Fruit fly (Drosophila melanogaster) whole organism, embryonic: ENCODE data around the gene PIG-Q.
A peak's percentile ranks its signal among the peaks of the same experiment; 100 is the strongest.

Experiments used
- Ada2b ChIP-seq: fragments of 200-800 bp; sonication (Bioruptor generic); IDR thresholded peaks from 2 replicates; pipeline ENCODE4 v1.3.6; 2022; ENCODE audit warnings: missing biosample characterization, missing genetic modification characterization
- B-H2 ChIP-seq: fragments of 200-800 bp; sonication (Bioruptor generic); optimal IDR thresholded peaks from 2 replicates; lab custom pipeline; 2018; ENCODE audit warnings: missing biosample characterization, mild to moderate bottlenecking, missing genetic modification characterization
- Blimp-1 ChIP-seq: fragments of 200-800 bp; sonication (Bioruptor generic); optimal IDR thresholded peaks from 3 replicates; lab custom pipeline; 2018; ENCODE audit warnings: missing biosample characterization, missing genetic modification characterization, mild to moderate bottlenecking, moderate library complexity, missing genetic modification reagents
- BtbVII ChIP-seq: fragments of 200-800 bp; sonication (Bioruptor generic); optimal IDR thresholded peaks from 3 replicates; lab custom pipeline; 2017; ENCODE audit warnings: missing biosample characterization, mild to moderate bottlenecking, missing genetic modification characterization
- CG11085 ChIP-seq: fragments of 200-800 bp; sonication (Bioruptor generic); IDR thresholded peaks from 2 replicates; pipeline ENCODE4 v1.3.6; 2022; ENCODE audit warnings: missing biosample characterization, missing genetic modification characterization
- CG11093 ChIP-seq: fragments of 200-800 bp; sonication (Bioruptor generic); IDR thresholded peaks from 3 replicates; pipeline ENCODE4 v1.3.6; 2022; ENCODE audit warnings: missing biosample characterization, missing genetic modification characterization
- CG1233 ChIP-seq: fragments of 200-800 bp; sonication (Bioruptor generic); optimal IDR thresholded peaks from 4 replicates; lab custom pipeline; 2018; ENCODE audit warnings: missing biosample characterization, mild to moderate bottlenecking, missing genetic modification characterization
- CG14860 ChIP-seq: fragments of 200-800 bp; sonication (Bioruptor generic); IDR thresholded peaks from 3 replicates; pipeline ENCODE4 v1.3.6; 2022; ENCODE audit warnings: missing biosample characterization, missing genetic modification characterization; ENCODE audit not compliant: partially characterized antibody
- CG15269 ChIP-seq: fragments of 200-800 bp; sonication (Bioruptor generic); optimal IDR thresholded peaks from 2 replicates; lab custom pipeline; 2018; ENCODE audit warnings: missing biosample characterization, mild to moderate bottlenecking, missing genetic modification characterization, moderate library complexity
- CG15514 ChIP-seq: fragments of 200-800 bp; sonication (Bioruptor generic); optimal IDR thresholded peaks from 3 replicates; lab custom pipeline; 2017; ENCODE audit warnings: missing biosample characterization, missing genetic modification characterization, mild to moderate bottlenecking, moderate library complexity, missing genetic modification reagents
- CG15696 ChIP-seq: fragments of 200-800 bp; sonication (Bioruptor generic); optimal IDR thresholded peaks from 2 replicates; lab custom pipeline; 2019; ENCODE audit warnings: missing biosample characterization, mild to moderate bottlenecking, missing genetic modification characterization, moderate library complexity
- CG17612 ChIP-seq: fragments of 200-800 bp; sonication (Bioruptor generic); IDR thresholded peaks from 2 replicates; pipeline ENCODE4 v1.3.6; 2022; ENCODE audit warnings: missing biosample characterization, missing genetic modification characterization
- CG17802 ChIP-seq: fragments of 200-800 bp; sonication (Bioruptor generic); optimal IDR thresholded peaks from 2 replicates; lab custom pipeline; 2018; ENCODE audit warnings: missing biosample characterization, mild to moderate bottlenecking, missing genetic modification characterization, moderate library complexity
- CG1792 ChIP-seq: fragments of 200-800 bp; sonication (Bioruptor generic); optimal IDR thresholded peaks from 2 replicates; lab custom pipeline; 2016; ENCODE audit warnings: missing biosample characterization, missing genetic modification characterization
- CG18599 ChIP-seq: fragments of 200-800 bp; sonication (Bioruptor generic); optimal IDR thresholded peaks from 3 replicates; lab custom pipeline; 2017; ENCODE audit warnings: missing biosample characterization, missing genetic modification characterization, mild to moderate bottlenecking, moderate library complexity, missing genetic modification reagents
- CG31365 ChIP-seq: fragments of 200-800 bp; sonication (Bioruptor generic); optimal IDR thresholded peaks from 2 replicates; lab custom pipeline; 2018; ENCODE audit warnings: missing biosample characterization, mild to moderate bottlenecking, missing genetic modification characterization
- CG31388 ChIP-seq: fragments of 200-800 bp; sonication (Bioruptor generic); optimal IDR thresholded peaks from 2 replicates; lab custom pipeline; 2016; ENCODE audit warnings: missing biosample characterization, missing genetic modification characterization
- CG4282 ChIP-seq: fragments of 200-800 bp; sonication (Bioruptor generic); optimal IDR thresholded peaks from 2 replicates; lab custom pipeline; 2016; ENCODE audit warnings: missing biosample characterization, missing genetic modification characterization
- CG4730 ChIP-seq: fragments of 200-800 bp; sonication (Bioruptor generic); IDR thresholded peaks from 2 replicates; pipeline ENCODE4 v1.3.6; 2022; ENCODE audit warnings: missing biosample characterization, missing genetic modification characterization
- CG5180 ChIP-seq: fragments of 200-800 bp; sonication (Bioruptor generic); optimal IDR thresholded peaks from 3 replicates; lab custom pipeline; 2017; ENCODE audit warnings: missing biosample characterization, missing genetic modification characterization, mild to moderate bottlenecking, moderate library complexity, missing genetic modification reagents
- CG7963 ChIP-seq: fragments of 200-800 bp; sonication (Bioruptor generic); IDR thresholded peaks from 3 replicates; pipeline ENCODE4 v1.3.6; 2022; ENCODE audit warnings: missing biosample characterization, missing genetic modification characterization; ENCODE audit not compliant: partially characterized antibody
- CG8281 ChIP-seq: fragments of 200-800 bp; sonication (Bioruptor generic); optimal IDR thresholded peaks from 2 replicates; lab custom pipeline; 2018; ENCODE audit warnings: missing biosample characterization, mild to moderate bottlenecking, missing genetic modification characterization, moderate library complexity
- CG8290 ChIP-seq, 3 experiments: fragments of 200-800 bp; sonication (Bioruptor generic); optimal IDR thresholded peaks; 2 replicates each; lab custom pipeline; 2016 to 2019; ENCODE audit warnings: missing biosample characterization in 3 of 3, missing genetic modification characterization in 3 of 3, mild to moderate bottlenecking in 2 of 3, moderate library complexity in 1 of 3
- CG9609 ChIP-seq: fragments of 200-800 bp; sonication (Bioruptor generic); optimal IDR thresholded peaks from 3 replicates; lab custom pipeline; 2016; ENCODE audit warnings: missing biosample characterization, missing genetic modification characterization
- Camta ChIP-seq: fragments of 200-800 bp; sonication (Bioruptor generic); optimal IDR thresholded peaks from 2 replicates; lab custom pipeline; 2016; ENCODE audit warnings: missing biosample characterization, missing genetic modification characterization
- Hey ChIP-seq: fragments of 200-800 bp; sonication (Bioruptor generic); optimal IDR thresholded peaks from 3 replicates; lab custom pipeline; 2018; ENCODE audit warnings: missing biosample characterization, mild to moderate bottlenecking, missing genetic modification characterization
- Hr39 ChIP-seq: fragments of >200 bp; optimal IDR thresholded peaks from 2 replicates; lab custom pipeline; 2017
- Med ChIP-seq: fragments of 200-800 bp; sonication (Bioruptor generic); peaks from one replicate; lab custom pipeline; 2016; ENCODE audit warnings: missing biosample characterization, missing genetic modification characterization, mild to moderate bottlenecking, inconsistent platforms, moderate library complexity
- Mes4 ChIP-seq: fragments of 200-800 bp; sonication (Bioruptor generic); optimal IDR thresholded peaks from 2 replicates; lab custom pipeline; 2016; ENCODE audit warnings: missing biosample characterization, missing genetic modification characterization
- NC2β ChIP-seq: fragments of 200-800 bp; sonication (Bioruptor generic); optimal IDR thresholded peaks from 2 replicates; lab custom pipeline; 2016; ENCODE audit warnings: missing biosample characterization, missing genetic modification characterization
- Sox100B ChIP-seq: fragments of 200-800 bp; sonication (Bioruptor generic); optimal IDR thresholded peaks from 3 replicates; lab custom pipeline; 2018; ENCODE audit warnings: missing biosample characterization, mild to moderate bottlenecking, missing genetic modification characterization
- Spps ChIP-seq: fragments of 200-800 bp; sonication (Bioruptor generic); optimal IDR thresholded peaks from 2 replicates; lab custom pipeline; 2018; ENCODE audit warnings: missing biosample characterization, mild to moderate bottlenecking, missing genetic modification characterization
- Xbp1 ChIP-seq: fragments of 200-800 bp; sonication (Bioruptor generic); optimal IDR thresholded peaks from 3 replicates; lab custom pipeline; 2016; ENCODE audit warnings: missing biosample characterization, mild to moderate bottlenecking, missing genetic modification characterization
- bab2 ChIP-seq: fragments of 200-800 bp; sonication (Bioruptor generic); optimal IDR thresholded peaks from 2 replicates; lab custom pipeline; 2016; ENCODE audit warnings: missing biosample characterization, missing genetic modification characterization
- bowl ChIP-seq: fragments of 200-800 bp; sonication (Bioruptor generic); IDR thresholded peaks from 2 replicates; pipeline ENCODE4 v1.3.6; 2022; ENCODE audit warnings: missing biosample characterization, missing genetic modification characterization
- cwo ChIP-seq: fragments of 200-800 bp; sonication (Bioruptor generic); optimal IDR thresholded peaks from 3 replicates; lab custom pipeline; 2017; ENCODE audit warnings: missing biosample characterization, missing genetic modification characterization, mild to moderate bottlenecking, moderate library complexity, missing genetic modification reagents
- emc ChIP-seq: fragments of 200-800 bp; sonication (Bioruptor generic); optimal IDR thresholded peaks from 2 replicates; lab custom pipeline; 2016; ENCODE audit warnings: missing biosample characterization, missing genetic modification characterization
- gt ChIP-seq: fragments of 200-800 bp; sonication (Bioruptor generic); IDR thresholded peaks from 2 replicates; pipeline ENCODE4 v1.3.6; 2022; ENCODE audit warnings: missing biosample characterization, missing genetic modification characterization
- h ChIP-seq: fragments of >200 bp; optimal IDR thresholded peaks from 2 replicates; lab custom pipeline; 2017
- ind ChIP-seq: fragments of 200-800 bp; sonication (Bioruptor generic); optimal IDR thresholded peaks from 3 replicates; lab custom pipeline; 2016; ENCODE audit warnings: missing biosample characterization, missing genetic modification characterization
- lbe ChIP-seq: fragments of 200-800 bp; sonication (Bioruptor generic); optimal IDR thresholded peaks from 2 replicates; lab custom pipeline; 2016; ENCODE audit warnings: missing biosample characterization, mild to moderate bottlenecking, missing genetic modification characterization
- nerfin-1 ChIP-seq: fragments of 200-800 bp; sonication (Bioruptor generic); optimal IDR thresholded peaks from 3 replicates; lab custom pipeline; 2019; ENCODE audit warnings: missing biosample characterization, mild to moderate bottlenecking, missing genetic modification characterization, moderate library complexity
- org-1 ChIP-seq: fragments of 200-800 bp; sonication (Bioruptor generic); optimal IDR thresholded peaks from 2 replicates; lab custom pipeline; 2017; ENCODE audit warnings: missing biosample characterization, missing genetic modification characterization
- p53 ChIP-seq: fragments of 200-800 bp; sonication (Bioruptor generic); optimal IDR thresholded peaks from 2 replicates; lab custom pipeline; 2016; ENCODE audit warnings: missing biosample characterization, missing genetic modification characterization
- pnt ChIP-seq: fragments of 200-800 bp; sonication (Bioruptor generic); optimal IDR thresholded peaks from 3 replicates; lab custom pipeline; 2016; ENCODE audit warnings: missing biosample characterization, missing genetic modification characterization
- ranshi ChIP-seq: fragments of 200-800 bp; sonication (Bioruptor generic); IDR thresholded peaks from 2 replicates; pipeline ENCODE4 v1.3.6; 2022; ENCODE audit warnings: missing biosample characterization, missing genetic modification characterization
- sc ChIP-seq, 3 experiments: fragments of >200 bp in 2 of 3; fragments of 200-800 bp in 1 of 3; sonication (Bioruptor generic) in 1 of 3; optimal IDR thresholded peaks; 2 replicates in 2 of 3; 3 replicates in 1 of 3; lab custom pipeline; 2017; ENCODE audit warnings: mild to moderate bottlenecking in 1 of 3, missing biosample characterization in 1 of 3, missing genetic modification characterization in 1 of 3, missing genetic modification reagents in 1 of 3
- seq ChIP-seq: fragments of 200-800 bp; sonication (Bioruptor generic); IDR thresholded peaks from 2 replicates; pipeline ENCODE4 v1.3.6; 2022; ENCODE audit warnings: missing biosample characterization, missing genetic modification characterization
- shn ChIP-seq: fragments of 200-800 bp; sonication (Bioruptor generic); optimal IDR thresholded peaks from 3 replicates; lab custom pipeline; 2016; ENCODE audit warnings: missing biosample characterization, missing genetic modification characterization
- tx ChIP-seq: fragments of 200-800 bp; sonication (Bioruptor generic); optimal IDR thresholded peaks from 2 replicates; lab custom pipeline; 2016; ENCODE audit warnings: missing biosample characterization, missing genetic modification characterization
- vfl ChIP-seq: fragments of 200-800 bp; sonication (Bioruptor generic); optimal IDR thresholded peaks from 2 replicates; lab custom pipeline; 2016; ENCODE audit warnings: missing biosample characterization, missing genetic modification characterization

PIG-Q gene

DNA sequence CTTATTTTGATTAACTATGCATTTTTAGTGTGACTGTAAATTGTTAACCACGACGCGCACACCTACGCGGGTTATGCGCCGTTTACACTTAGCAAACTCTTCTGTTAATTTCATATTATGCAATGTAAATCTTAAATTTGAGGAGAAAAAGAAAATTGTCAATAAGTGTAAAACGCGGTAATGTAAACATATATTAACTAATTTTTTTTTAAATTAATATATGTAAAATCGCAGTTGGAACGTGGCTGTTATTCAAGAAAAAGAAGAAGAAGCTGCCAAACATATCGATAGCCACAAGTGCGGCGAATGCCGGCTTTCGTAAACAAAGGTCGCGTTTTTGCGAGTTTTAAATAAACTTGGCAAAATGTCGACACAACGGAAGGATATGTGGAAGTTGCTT is 32.5 kb downstream of the PIG-Q start, which contains the start of the genes TH1 and mei-41 (continued):
- no peak for TF ChIP-seq Hr39 (lab: Kevin White, UChicago)
- TF ChIP-seq ind (GFP tag; lab: Kevin White, UChicago), result peak; percentile 85
- TF ChIP-seq CG4282 (GFP tag; lab: Kevin White, UChicago), result no peak
- TF ChIP-seq Med (GFP tag; lab: Kevin White, UChicago), result peak; percentile 91
- peak; percentile 43 for TF ChIP-seq CG9609
- TF ChIP-seq seq, result peak; percentile 92
- TF ChIP-seq CG14860 (GFP tag; lab: Robert Waterston, UW), result 0 out of 3 replicates have a peak, but pooled peaks have one; percentile 21
- peak; percentile 87 for TF ChIP-seq nerfin-1
- no peak for TF ChIP-seq lbe (GFP tag; lab: Kevin White, UChicago)
- peak; percentile 89 for TF ChIP-seq Xbp1 (GFP tag; lab: Kevin White, UChicago)
- TF ChIP-seq bowl (GFP tag; lab: Robert Waterston, UW), result peak; percentile 66
- TF ChIP-seq CG18599, result peak; percentile 83
- TF ChIP-seq CG31388, result peak; percentile 78
- no peak for TF ChIP-seq Hey (tag; lab: Kevin White, UChicago)
- TF ChIP-seq CG11093 (GFP tag; lab: Robert Waterston, UW), result peak; percentile 94
- no peak for TF ChIP-seq CG8281 (tag; lab: Kevin White, UChicago)
- TF ChIP-seq h (lab: Kevin White, UChicago), result no peak
- TF ChIP-seq bab2, result peak; percentile 60
- TF ChIP-seq CG17612 (GFP tag; lab: Robert Waterston, UW), result peak; percentile 85
- no peak for TF ChIP-seq CG7963 (GFP tag; lab: Robert Waterston, UW)
- peak; percentile 41 for TF ChIP-seq Camta (GFP tag; lab: Kevin White, UChicago)
- peak; percentile 21 for TF ChIP-seq tx (GFP tag; lab: Kevin White, UChicago)
- no peak for TF ChIP-seq CG1792 (GFP tag; lab: Kevin White, UChicago)
- no peak for TF ChIP-seq shn (GFP tag; lab: Kevin White, UChicago)
- TF ChIP-seq CG4730 (GFP tag; lab: Robert Waterston, UW), result peak; percentile 93
- TF ChIP-seq gt (GFP tag; lab: Robert Waterston, UW), result peak; percentile 90
- TF ChIP-seq CG5180, result no peak
- peak; percentile 77 for TF ChIP-seq vfl (GFP tag; lab: Kevin White, UChicago)
- TF ChIP-seq NC2β (GFP tag; lab: Kevin White, UChicago), result peak; percentile 27
- TF ChIP-seq Blimp-1 (GFP tag; lab: Kevin White, UChicago), result no peak
- peak; percentile 64 for TF ChIP-seq cwo
- peak; percentile 75 for TF ChIP-seq CG1233 (GFP tag; lab: Kevin White, UChicago)
- peak; percentile 12 for TF ChIP-seq emc (GFP tag; lab: Kevin White, UChicago)
- peak; percentile 92 for TF ChIP-seq CG17802 (tag; lab: Kevin White, UChicago)
- TF ChIP-seq CG15514 (GFP tag; lab: Kevin White, UChicago), result no peak
- peak; percentile 95 for TF ChIP-seq CG11085
- TF ChIP-seq Sox100B (GFP tag; lab: Kevin White, UChicago), result no peak
- no peak for TF ChIP-seq CG31365 (tag; lab: Kevin White, UChicago)
- TF ChIP-seq B-H2 (GFP tag; lab: Kevin White, UChicago), result no peak
- TF ChIP-seq sc (optimal IDR thresholded peaks at IDR 0.05; lab: Kevin White, UChicago), result no peak
- TF ChIP-seq sc (GFP tag; optimal IDR thresholded peaks at IDR 0.05; lab: Kevin White, UChicago), result peak; percentile 74
- TF ChIP-seq CG15269 (tag; lab: Kevin White, UChicago), result peak; percentile 90
- peak; percentile 97 for TF ChIP-seq ranshi (GFP tag; lab: Robert Waterston, UW)
- TF ChIP-seq p53, result no peak
- peak; percentile 80 for TF ChIP-seq CG8290 (GFP tag; optimal IDR thresholded peaks at IDR 0.05; lab: Kevin White, UChicago)
- TF ChIP-seq CG8290 (tag; optimal IDR thresholded peaks at IDR 0.05; lab: Kevin White, UChicago), result peak in 1 of 2 experiments; percentile 38
- TF ChIP-seq Ada2b (GFP tag; lab: Robert Waterston, UW), result peak; percentile 93
- TF ChIP-seq CG15696 (tag; lab: Kevin White, UChicago), result peak; percentile 93
- no peak for TF ChIP-seq BtbVII
- peak; percentile 13 for TF ChIP-seq Mes4 (GFP tag; lab: Kevin White, UChicago)
- TF ChIP-seq pnt, result peak; percentile 55
- peak; percentile 75 for TF ChIP-seq Spps
- peak; percentile 60 for TF ChIP-seq org-1 (GFP tag; lab: Kevin White, UChicago)
